Worm (Caenorhabditis elegans): ENCODE data around the gene F58F12.12.

DNA sequence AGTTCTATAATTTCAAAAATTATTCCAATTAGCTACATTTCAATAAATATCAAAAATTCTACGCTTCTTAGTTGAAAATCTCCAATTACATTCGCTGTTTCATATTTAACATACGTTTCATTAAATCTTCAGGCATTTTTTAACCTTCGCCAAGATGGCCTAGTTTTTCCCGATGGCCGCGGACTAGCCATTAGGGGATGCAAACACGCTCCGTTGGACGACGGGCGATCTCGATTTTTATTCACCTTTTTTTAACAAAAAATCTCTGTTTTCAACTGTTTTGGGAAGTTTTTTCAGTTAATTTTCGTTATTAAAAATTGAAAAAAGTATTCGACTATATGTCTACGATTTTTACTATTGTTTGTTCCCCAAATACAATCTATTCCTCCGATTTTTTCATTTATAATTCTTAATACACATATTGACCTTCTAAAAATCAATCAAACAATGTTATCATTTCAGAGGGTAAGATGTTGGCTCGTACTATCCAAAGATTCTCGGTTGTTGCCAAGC is 2.3 kb downstream of the F58F12.12 start, which contains the start of gene F58F12.1:
- TF ChIP-seq ceh-82 (tag; optimal IDR thresholded peaks at IDR 0.05) (peak in 2 of 3 experiments; percentile 39 to 70), nhr-20 (tag; optimal IDR thresholded peaks at IDR 0.05) (peak; percentile 62), skn-1 (tag; optimal IDR thresholded peaks at IDR 0.05) (no peak), nhr-76 (tag; optimal IDR thresholded peaks at IDR 0.05) (no peak), nhr-28 (tag; optimal IDR thresholded peaks at IDR 0.05) (no peak), unc-62 (GFP tag; optimal IDR thresholded peaks at IDR 0.05) (no peak), nhr-237 (tag; optimal IDR thresholded peaks at IDR 0.05) (no peak), elt-2 (tag; optimal IDR thresholded peaks at IDR 0.05) (no peak), sptf-1 (tag; optimal IDR thresholded peaks at IDR 0.05) (no peak), lsy-2 (tag; optimal IDR thresholded peaks at IDR 0.05) (peak; percentile 56 to 79), egl-27 (tag; optimal IDR thresholded peaks at IDR 0.05) (no peak)
